Fruit fly (Drosophila melanogaster): Measurements from ENCODE around the gene Kah.

dm6 chr3L:587827-588226 lies 1.2 kb downstream of the Kah start:
- TF ChIP-seq Pif1A (GFP tag; optimal IDR thresholded peaks at IDR 0.05), result no peak
- TF ChIP-seq gl (tag; optimal IDR thresholded peaks at IDR 0.05), result no peak
- TF ChIP-seq CG15710 (tag; optimal IDR thresholded peaks at IDR 0.05), result no peak
- no peak for TF ChIP-seq CG14655 (GFP tag; optimal IDR thresholded peaks at IDR 0.05)
- no peak for TF ChIP-seq CG8159 (tag; optimal IDR thresholded peaks at IDR 0.05)
- no peak for TF ChIP-seq CG34367 (tag; optimal IDR thresholded peaks at IDR 0.05)
- no peak for TF ChIP-seq CG4496 (GFP tag; IDR thresholded peaks at IDR 0.05)
